Comparison of ENCODE assay signal across 1 fruit fly cellular context in the genomic region with DNA sequence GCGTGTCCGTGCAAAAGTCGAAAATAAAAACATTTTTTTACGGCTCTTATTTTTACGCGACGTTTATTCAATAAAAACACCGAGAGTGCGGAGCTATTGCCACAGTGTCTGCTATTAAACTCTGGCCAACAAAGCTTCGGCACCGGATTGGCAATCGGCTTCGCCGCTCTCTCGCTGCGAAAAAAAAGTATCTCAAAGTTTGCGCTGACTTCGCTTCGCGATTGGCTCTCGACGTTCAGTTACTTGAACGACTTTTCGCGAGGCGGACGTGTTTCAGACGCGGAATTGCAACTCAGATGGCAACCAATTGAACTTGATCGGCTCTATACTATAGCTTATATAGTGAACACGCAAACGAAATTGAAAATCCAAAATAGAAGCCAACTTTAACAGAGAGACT.
A peak's percentile ranks its signal among the peaks of the same experiment; 100 is the strongest.
TF ChIP-seq lines count a peak whose summit lies in the region.

No protein-coding gene starts in this region.

TF ChIP-seq in whole organism, embryonic, 481 proteins besides CTCF, POLR2A, EP300 and RAD21 (continued from another document and continues in another):
- TF ChIP-seq crp (GFP tag; optimal IDR thresholded peaks at IDR 0.05; lab: Kevin White, UChicago): no peak
- TF ChIP-seq pnt (GFP tag; optimal IDR thresholded peaks at IDR 0.05; lab: Kevin White, UChicago): no peak
- no peak for TF ChIP-seq az2 (GFP tag; optimal IDR thresholded peaks at IDR 0.05; lab: Kevin White, UChicago)
- TF ChIP-seq Lhr (GFP tag; optimal IDR thresholded peaks at IDR 0.05; lab: Kevin White, UChicago): no peak
- TF ChIP-seq cato (GFP tag; optimal IDR thresholded peaks at IDR 0.05; lab: Kevin White, UChicago; ENCODE audit: borderline replicate concordance): no peak
- TF ChIP-seq CG31441 (GFP tag; IDR thresholded peaks at IDR 0.05; lab: Robert Waterston, UW): no peak
- TF ChIP-seq CG18011 (GFP tag; optimal IDR thresholded peaks at IDR 0.05; lab: Kevin White, UChicago): no peak
- TF ChIP-seq zf30C (GFP tag; optimal IDR thresholded peaks at IDR 0.05; lab: Kevin White, UChicago): no peak
- no peak for TF ChIP-seq CG10366 (GFP tag; IDR thresholded peaks at IDR 0.05; lab: Robert Waterston, UW)
- TF ChIP-seq Atf6 (GFP tag; IDR thresholded peaks at IDR 0.05; lab: Robert Waterston, UW): peak; percentile 32; the same call in 1 of the 2 replicates
- TF ChIP-seq stwl (tag; optimal IDR thresholded peaks at IDR 0.05; lab: Kevin White, UChicago): no peak
- TF ChIP-seq fd3F (GFP tag; optimal IDR thresholded peaks at IDR 0.05; lab: Kevin White, UChicago): no peak
- TF ChIP-seq CG12769 (tag; optimal IDR thresholded peaks at IDR 0.05; lab: Kevin White, UChicago): peak; percentile 27
- no peak for TF ChIP-seq Sry-δ (GFP tag; optimal IDR thresholded peaks at IDR 0.05; lab: Kevin White, UChicago)
- peak; percentile 6; the same call in 1 of the 2 replicates for TF ChIP-seq sob (GFP tag; IDR thresholded peaks at IDR 0.05; lab: Robert Waterston, UW)
- TF ChIP-seq CG1792 (GFP tag; optimal IDR thresholded peaks at IDR 0.05; lab: Kevin White, UChicago): no peak
- TF ChIP-seq zen (tag; optimal IDR thresholded peaks at IDR 0.05; lab: Kevin White, UChicago): no peak
- TF ChIP-seq ab (GFP tag; optimal IDR thresholded peaks at IDR 0.05; lab: Kevin White, UChicago): no peak
- peak; percentile 55; the same call in 1 of the 2 replicates for TF ChIP-seq Bgb (GFP tag; IDR thresholded peaks at IDR 0.05; lab: Robert Waterston, UW; ENCODE audit: partially characterized antibody)
- TF ChIP-seq Deaf1 (tag; optimal IDR thresholded peaks at IDR 0.05; lab: Kevin White, UChicago): peak; percentile 93
- TF ChIP-seq CG2199 (GFP tag; IDR thresholded peaks at IDR 0.05; lab: Robert Waterston, UW): no peak
- TF ChIP-seq gt (GFP tag; IDR thresholded peaks at IDR 0.05; lab: Robert Waterston, UW): no peak
- no peak for TF ChIP-seq CG4707 (GFP tag; optimal IDR thresholded peaks at IDR 0.05; lab: Kevin White, UChicago)
- peak; percentile 81 for TF ChIP-seq Med (GFP tag; lab: Kevin White, UChicago)
- no peak for TF ChIP-seq h (optimal IDR thresholded peaks at IDR 0.05; lab: Kevin White, UChicago)
- no peak for TF ChIP-seq CG1602 (GFP tag; optimal IDR thresholded peaks at IDR 0.05; lab: Kevin White, UChicago)
- no peak for TF ChIP-seq twi (tag; optimal IDR thresholded peaks at IDR 0.05; lab: Kevin White, UChicago)
- no peak for TF ChIP-seq pb (GFP tag; optimal IDR thresholded peaks at IDR 0.05; lab: Kevin White, UChicago)
- no peak for TF ChIP-seq Asciz (GFP tag; optimal IDR thresholded peaks at IDR 0.05; lab: Kevin White, UChicago)
- TF ChIP-seq kni (GFP tag; optimal IDR thresholded peaks at IDR 0.05; lab: Kevin White, UChicago): no peak
- TF ChIP-seq Lim3 (GFP tag; IDR thresholded peaks at IDR 0.05; lab: Robert Waterston, UW): no peak
- no peak for TF ChIP-seq CG12942 (GFP tag; optimal IDR thresholded peaks at IDR 0.05; lab: Kevin White, UChicago)
- no peak for TF ChIP-seq ci (GFP tag; IDR thresholded peaks at IDR 0.05; lab: Robert Waterston, UW)
- 0 out of 2 replicates have a peak, but pooled peaks have one; percentile 13 for TF ChIP-seq vvl (GFP tag; IDR thresholded peaks at IDR 0.05; lab: Robert Waterston, UW)
- no peak for TF ChIP-seq luna (GFP tag; optimal IDR thresholded peaks at IDR 0.05; lab: Kevin White, UChicago)
- TF ChIP-seq zfh1 (GFP tag; IDR thresholded peaks at IDR 0.05; lab: Robert Waterston, UW): no peak
- peak in 1 of 2 experiments; percentile 51 for TF ChIP-seq Trl (optimal IDR thresholded peaks at IDR 0.05; lab: Kevin White, UChicago)
- no peak for TF ChIP-seq Trl (GFP tag; optimal IDR thresholded peaks at IDR 0.05; lab: Kevin White, UChicago)
- no peak for TF ChIP-seq jigr1 (GFP tag; IDR thresholded peaks at IDR 0.05; lab: Robert Waterston, UW)
- no peak for TF ChIP-seq dysf (GFP tag; IDR thresholded peaks at IDR 0.05; lab: Robert Waterston, UW)
- TF ChIP-seq CG14050 (GFP tag; IDR thresholded peaks at IDR 0.05; lab: Robert Waterston, UW): no peak
- TF ChIP-seq rib (GFP tag; IDR thresholded peaks at IDR 0.05; lab: Robert Waterston, UW): peak; percentile 63
- no peak for TF ChIP-seq Hr3 (GFP tag; optimal IDR thresholded peaks at IDR 0.05; lab: Kevin White, UChicago)
- no peak for TF ChIP-seq bab2 (GFP tag; optimal IDR thresholded peaks at IDR 0.05; lab: Kevin White, UChicago)
- no peak for TF ChIP-seq CG17328 (GFP tag; IDR thresholded peaks at IDR 0.05; lab: Robert Waterston, UW)
- TF ChIP-seq bowl (GFP tag; IDR thresholded peaks at IDR 0.05; lab: Robert Waterston, UW): no peak
- no peak for TF ChIP-seq ewg (GFP tag; optimal IDR thresholded peaks at IDR 0.05; lab: Kevin White, UChicago)
- no peak for TF ChIP-seq CG6765 (GFP tag; optimal IDR thresholded peaks at IDR 0.05; lab: Kevin White, UChicago)
- no peak for TF ChIP-seq pum (GFP tag; optimal IDR thresholded peaks at IDR 0.05; lab: Kevin White, UChicago)
- no peak for TF ChIP-seq Gsc (GFP tag; IDR thresholded peaks at IDR 0.05; lab: Robert Waterston, UW)
- no peak for TF ChIP-seq Optix (GFP tag; IDR thresholded peaks at IDR 0.05; lab: Robert Waterston, UW)
- TF ChIP-seq ind (GFP tag; optimal IDR thresholded peaks at IDR 0.05; lab: Kevin White, UChicago): no peak
- TF ChIP-seq CG6791 (GFP tag; IDR thresholded peaks at IDR 0.05; lab: Robert Waterston, UW; ENCODE audit: partially characterized antibody): no peak
- TF ChIP-seq tap (tag; optimal IDR thresholded peaks at IDR 0.05; lab: Kevin White, UChicago): no peak
- no peak for TF ChIP-seq gcm2 (GFP tag; optimal IDR thresholded peaks at IDR 0.05; lab: Kevin White, UChicago)
- no peak for TF ChIP-seq CG7987 (GFP tag; optimal IDR thresholded peaks at IDR 0.05; lab: Kevin White, UChicago)
- TF ChIP-seq CG10267 (tag; optimal IDR thresholded peaks at IDR 0.05; lab: Kevin White, UChicago): no peak
- no peak for TF ChIP-seq peb (GFP tag; IDR thresholded peaks at IDR 0.05; lab: Robert Waterston, UW)
- TF ChIP-seq Sin3A (optimal IDR thresholded peaks at IDR 0.05; lab: Kevin White, UChicago): no peak
- TF ChIP-seq slp2 (GFP tag; optimal IDR thresholded peaks at IDR 0.05; lab: Kevin White, UChicago): no peak
- TF ChIP-seq CG14441 (GFP tag; IDR thresholded peaks at IDR 0.05; lab: Robert Waterston, UW): peak; percentile 43
- TF ChIP-seq Ptx1 (GFP tag; IDR thresholded peaks at IDR 0.05; lab: Robert Waterston, UW): no peak
- TF ChIP-seq CG9817 (tag; optimal IDR thresholded peaks at IDR 0.05; lab: Kevin White, UChicago): no peak
- TF ChIP-seq grn (GFP tag; optimal IDR thresholded peaks at IDR 0.05; lab: Kevin White, UChicago): no peak
- no peak for TF ChIP-seq inv (GFP tag; IDR thresholded peaks at IDR 0.05; lab: Robert Waterston, UW; ENCODE audit: partially characterized antibody)
- no peak for TF ChIP-seq cad (GFP tag; optimal IDR thresholded peaks at IDR 0.05; lab: Kevin White, UChicago)
- no peak for TF ChIP-seq CG6254 (GFP tag; optimal IDR thresholded peaks at IDR 0.05; lab: Kevin White, UChicago)
- no peak for TF ChIP-seq CG10147 (GFP tag; optimal IDR thresholded peaks at IDR 0.05; lab: Kevin White, UChicago)
- TF ChIP-seq slou (GFP tag; optimal IDR thresholded peaks at IDR 0.05; lab: Kevin White, UChicago): no peak
- TF ChIP-seq HHEX (GFP tag; optimal IDR thresholded peaks at IDR 0.05; lab: Kevin White, UChicago): no peak
- TF ChIP-seq bsh (GFP tag; optimal IDR thresholded peaks at IDR 0.05; lab: Kevin White, UChicago): no peak
- no peak for TF ChIP-seq CG10654 (GFP tag; optimal IDR thresholded peaks at IDR 0.05; lab: Kevin White, UChicago)
- TF ChIP-seq scrt (GFP tag; optimal IDR thresholded peaks at IDR 0.05; lab: Kevin White, UChicago): no peak
- TF ChIP-seq lmd (GFP tag; IDR thresholded peaks at IDR 0.05; lab: Robert Waterston, UW): no peak
- TF ChIP-seq nom (GFP tag; optimal IDR thresholded peaks at IDR 0.05; lab: Kevin White, UChicago): peak; percentile 66
- TF ChIP-seq ara (GFP tag; IDR thresholded peaks at IDR 0.05; lab: Robert Waterston, UW): no peak
- TF ChIP-seq CG18476 (GFP tag; optimal IDR thresholded peaks at IDR 0.05; lab: Kevin White, UChicago): no peak
- TF ChIP-seq H15 (GFP tag; IDR thresholded peaks at IDR 0.05; lab: Robert Waterston, UW): no peak
- no peak for TF ChIP-seq nerfin-2 (GFP tag; IDR thresholded peaks at IDR 0.05; lab: Robert Waterston, UW; ENCODE audit: partially characterized antibody)
- TF ChIP-seq CG30431 (GFP tag; optimal IDR thresholded peaks at IDR 0.05; lab: Kevin White, UChicago): no peak
- TF ChIP-seq corto (GFP tag; optimal IDR thresholded peaks at IDR 0.05; lab: Kevin White, UChicago): peak; percentile 29
- peak; percentile 52 for TF ChIP-seq B-H2 (GFP tag; optimal IDR thresholded peaks at IDR 0.05; lab: Kevin White, UChicago)
- TF ChIP-seq D (optimal IDR thresholded peaks at IDR 0.05; lab: Kevin White, UChicago): no peak
- TF ChIP-seq D (GFP tag; optimal IDR thresholded peaks at IDR 0.05; lab: Kevin White, UChicago): no peak
- peak; percentile 11 for TF ChIP-seq BtbVII (GFP tag; optimal IDR thresholded peaks at IDR 0.05; lab: Kevin White, UChicago)
- TF ChIP-seq Fer3 (tag; optimal IDR thresholded peaks at IDR 0.05; lab: Kevin White, UChicago): no peak
- TF ChIP-seq MTF-1 (GFP tag; optimal IDR thresholded peaks at IDR 0.05; lab: Kevin White, UChicago; ENCODE audit: borderline replicate concordance): no peak
- TF ChIP-seq shn (GFP tag; optimal IDR thresholded peaks at IDR 0.05; lab: Kevin White, UChicago): no peak
- TF ChIP-seq CG9932 (GFP tag; IDR thresholded peaks at IDR 0.05; lab: Robert Waterston, UW): no peak
- TF ChIP-seq sens (GFP tag; lab: Kevin White, UChicago): no peak
- TF ChIP-seq Doc3 (GFP tag; IDR thresholded peaks at IDR 0.05; lab: Robert Waterston, UW; ENCODE audit: partially characterized antibody): no peak
- TF ChIP-seq CG18599 (GFP tag; optimal IDR thresholded peaks at IDR 0.05; lab: Kevin White, UChicago): peak; percentile 44
- peak; percentile 82 for TF ChIP-seq Jarid2 (GFP tag; optimal IDR thresholded peaks at IDR 0.05; lab: Kevin White, UChicago)
- TF ChIP-seq Max (GFP tag; optimal IDR thresholded peaks at IDR 0.05; lab: Kevin White, UChicago): no peak
- TF ChIP-seq C15 (GFP tag; IDR thresholded peaks at IDR 0.05; lab: Robert Waterston, UW): no peak
- TF ChIP-seq z (GFP tag; IDR thresholded peaks at IDR 0.05; lab: Robert Waterston, UW): 0 out of 3 replicates have a peak, but pooled peaks have one; percentile 31
- peak; percentile 29 for TF ChIP-seq CG15514 (GFP tag; optimal IDR thresholded peaks at IDR 0.05; lab: Kevin White, UChicago)
- TF ChIP-seq CG4282 (GFP tag; optimal IDR thresholded peaks at IDR 0.05; lab: Kevin White, UChicago): no peak
- TF ChIP-seq CG5180 (GFP tag; optimal IDR thresholded peaks at IDR 0.05; lab: Kevin White, UChicago): no peak
- TF ChIP-seq exex (tag; optimal IDR thresholded peaks at IDR 0.05; lab: Kevin White, UChicago): no peak
- no peak for TF ChIP-seq sna (GFP tag; IDR thresholded peaks at IDR 0.05; lab: Robert Waterston, UW; ENCODE audit: partially characterized antibody)
- TF ChIP-seq Nf-YC (tag; optimal IDR thresholded peaks at IDR 0.05; lab: Kevin White, UChicago): peak; percentile 84
- peak; percentile 37; the same call in 1 of the 2 replicates for TF ChIP-seq CG13287 (GFP tag; IDR thresholded peaks at IDR 0.05; lab: Robert Waterston, UW; ENCODE audit: partially characterized antibody)
- no peak for TF ChIP-seq CG11504 (tag; optimal IDR thresholded peaks at IDR 0.05; lab: Kevin White, UChicago)
- TF ChIP-seq CoRest (tag; optimal IDR thresholded peaks at IDR 0.05; lab: Kevin White, UChicago): no peak
- no peak for TF ChIP-seq gce (GFP tag; IDR thresholded peaks at IDR 0.05; lab: Robert Waterston, UW)
- peak in 1 of 2 experiments; percentile 74 for TF ChIP-seq Pdp1 (GFP tag; optimal IDR thresholded peaks at IDR 0.05; lab: Kevin White, UChicago)
- TF ChIP-seq HLH4C (GFP tag; IDR thresholded peaks at IDR 0.05; lab: Robert Waterston, UW; ENCODE audit: partially characterized antibody): no peak
- peak; percentile 35; the same call in 1 of the 2 replicates for TF ChIP-seq unc-4 (GFP tag; IDR thresholded peaks at IDR 0.05; lab: Robert Waterston, UW; ENCODE audit: partially characterized antibody)
- no peak for TF ChIP-seq CG8290 (GFP tag; optimal IDR thresholded peaks at IDR 0.05; lab: Kevin White, UChicago)
- peak in 1 of 2 experiments; percentile 45 for TF ChIP-seq CG8290 (tag; optimal IDR thresholded peaks at IDR 0.05; lab: Kevin White, UChicago)
- TF ChIP-seq prd (optimal IDR thresholded peaks at IDR 0.05; lab: Kevin White, UChicago): no peak
- TF ChIP-seq prd (GFP tag; IDR thresholded peaks at IDR 0.05; lab: Robert Waterston, UW): no peak
- TF ChIP-seq hbn (GFP tag; IDR thresholded peaks at IDR 0.05; lab: Robert Waterston, UW; ENCODE audit: partially characterized antibody): no peak
- TF ChIP-seq sisA (GFP tag; IDR thresholded peaks at IDR 0.05; lab: Robert Waterston, UW): no peak
- no peak for TF ChIP-seq ro (GFP tag; IDR thresholded peaks at IDR 0.05; lab: Robert Waterston, UW)
- peak; percentile 55; the same call in 1 of the 2 replicates for TF ChIP-seq Adf1 (GFP tag; IDR thresholded peaks at IDR 0.05; lab: Robert Waterston, UW)
- TF ChIP-seq CG2889 (GFP tag; IDR thresholded peaks at IDR 0.05; lab: Robert Waterston, UW): no peak
- peak; percentile 45; the same call in 2 of the 3 replicates for TF ChIP-seq Dbx (GFP tag; IDR thresholded peaks at IDR 0.05; lab: Robert Waterston, UW)
- no peak for TF ChIP-seq disco-r (GFP tag; optimal IDR thresholded peaks at IDR 0.05; lab: Kevin White, UChicago)
- no peak for TF ChIP-seq CG17186 (GFP tag; optimal IDR thresholded peaks at IDR 0.05; lab: Kevin White, UChicago)
- TF ChIP-seq tx (GFP tag; optimal IDR thresholded peaks at IDR 0.05; lab: Kevin White, UChicago): no peak
- TF ChIP-seq crc (GFP tag; optimal IDR thresholded peaks at IDR 0.05; lab: Kevin White, UChicago): no peak
- no peak for TF ChIP-seq CG2678 (tag; optimal IDR thresholded peaks at IDR 0.05; lab: Kevin White, UChicago)
- no peak for TF ChIP-seq nerfin-1 (tag; optimal IDR thresholded peaks at IDR 0.05; lab: Kevin White, UChicago)
- no peak for TF ChIP-seq B-H1 (GFP tag; IDR thresholded peaks at IDR 0.05; lab: Robert Waterston, UW)
- no peak for TF ChIP-seq fru (optimal IDR thresholded peaks at IDR 0.05; lab: Kevin White, UChicago)
- TF ChIP-seq odd (GFP tag; optimal IDR thresholded peaks at IDR 0.05; lab: Kevin White, UChicago): no peak
- TF ChIP-seq fu2 (GFP tag; optimal IDR thresholded peaks at IDR 0.05; lab: Kevin White, UChicago): no peak
- no peak for TF ChIP-seq salm (tag; optimal IDR thresholded peaks at IDR 0.05; lab: Kevin White, UChicago)
- no peak for TF ChIP-seq NK7.1 (GFP tag; optimal IDR thresholded peaks at IDR 0.05; lab: Kevin White, UChicago)
- TF ChIP-seq Poxn (GFP tag; IDR thresholded peaks at IDR 0.05; lab: Robert Waterston, UW): no peak
